Worm (Caenorhabditis elegans): ENCODE data around the gene F10C1.23.

Gene F10C1.23

DNA sequence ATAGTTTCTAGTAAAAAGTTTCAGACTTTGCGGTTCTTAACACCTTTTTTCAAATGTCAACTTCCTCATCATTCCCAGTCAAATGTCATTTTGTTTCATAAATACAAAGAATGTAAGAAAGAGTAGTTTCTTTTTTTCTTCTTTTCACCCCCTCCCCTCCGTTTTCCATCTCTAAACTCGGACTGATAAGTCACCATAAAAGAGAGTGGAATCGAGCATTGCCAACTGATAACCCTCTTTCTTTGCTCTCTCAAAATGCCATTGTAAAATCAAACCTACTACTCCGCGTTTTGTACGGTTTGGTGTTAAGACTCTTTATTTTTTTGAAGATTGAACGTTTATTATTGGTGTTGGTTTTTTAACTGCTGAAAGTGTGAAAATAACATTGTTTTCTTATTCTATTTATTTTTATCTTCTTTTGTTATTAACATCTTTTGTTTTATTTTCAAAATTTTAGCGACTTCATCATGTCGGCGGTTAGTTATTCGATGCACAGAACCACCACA lies 8.1 kb upstream of the F10C1.23 start, which contains the start of gene ifb-2:
Gene ifb-2 (plus strand): TSS at position 456 of the 506 bp plus-strand sequence.
- TF ChIP-seq elt-1 (tag; optimal IDR thresholded peaks at IDR 0.05) (no peak), blmp-1 (tag; optimal IDR thresholded peaks at IDR 0.05; ENCODE audit: insufficient read depth) (no peak), R02D3.7 (tag; optimal IDR thresholded peaks at IDR 0.05) (no peak), Y55F3AM.14 (GFP tag; optimal IDR thresholded peaks at IDR 0.05) (no peak), fos-1 (tag; optimal IDR thresholded peaks at IDR 0.05) (peak; percentile 81), aly-2 (tag; optimal IDR thresholded peaks at IDR 0.05) (no peak), crh-2 (tag; optimal IDR thresholded peaks at IDR 0.05) (peak; percentile 36), lin-11 (tag; optimal IDR thresholded peaks at IDR 0.05) (no peak)

DNA sequence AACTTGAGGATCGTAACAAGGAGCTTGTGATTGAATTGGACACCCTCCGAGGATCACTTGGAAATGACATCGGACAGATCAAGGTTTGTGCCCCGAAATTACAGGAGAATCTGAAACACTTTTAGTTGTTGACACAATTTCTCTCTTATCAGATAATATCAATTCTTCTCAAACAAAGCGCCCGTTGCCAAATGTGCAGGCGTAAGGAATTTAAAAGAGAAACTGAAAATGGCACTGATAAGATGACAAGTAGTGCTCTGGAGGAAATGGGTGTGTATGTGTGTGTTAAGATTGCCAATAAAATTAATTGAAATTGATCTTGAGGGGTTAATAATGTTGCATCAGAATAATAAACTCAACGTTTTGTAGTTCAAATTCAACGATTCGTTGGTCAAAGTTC lies 6.5 kb upstream of the F10C1.23 start:
- TF ChIP-seq nhr-237 (tag; optimal IDR thresholded peaks at IDR 0.05) (no peak), alr-1 (tag; optimal IDR thresholded peaks at IDR 0.05) (no peak), nhr-11 (tag; optimal IDR thresholded peaks at IDR 0.05) (no peak), egl-27 (tag; optimal IDR thresholded peaks at IDR 0.05) (no peak), fos-1 (tag; optimal IDR thresholded peaks at IDR 0.05) (peak; percentile 76), crh-2 (tag; optimal IDR thresholded peaks at IDR 0.05) (peak; percentile 10), sma-9 (GFP tag; optimal IDR thresholded peaks at IDR 0.05) (peak; percentile 16), sma-9 (tag; optimal IDR thresholded peaks at IDR 0.05) (no peak), gmeb-1 (tag; optimal IDR thresholded peaks at IDR 0.05) (no peak), nhr-23 (tag; optimal IDR thresholded peaks at IDR 0.05) (no peak), snpc-4 (tag; optimal IDR thresholded peaks at IDR 0.05) (no peak), nhr-77 (tag; optimal IDR thresholded peaks at IDR 0.05) (no peak), unc-62 (GFP tag; optimal IDR thresholded peaks at IDR 0.05) (no peak), lsy-2 (tag; optimal IDR thresholded peaks at IDR 0.05) (no peak), sma-3 (GFP tag; optimal IDR thresholded peaks at IDR 0.05) (no peak), lin-39 (tag; optimal IDR thresholded peaks at IDR 0.05) (no peak), ztf-11 (tag; optimal IDR thresholded peaks at IDR 0.05) (no peak), elt-1 (tag; optimal IDR thresholded peaks at IDR 0.05) (no peak), ceh-82 (tag; optimal IDR thresholded peaks at IDR 0.05) (no peak)

DNA sequence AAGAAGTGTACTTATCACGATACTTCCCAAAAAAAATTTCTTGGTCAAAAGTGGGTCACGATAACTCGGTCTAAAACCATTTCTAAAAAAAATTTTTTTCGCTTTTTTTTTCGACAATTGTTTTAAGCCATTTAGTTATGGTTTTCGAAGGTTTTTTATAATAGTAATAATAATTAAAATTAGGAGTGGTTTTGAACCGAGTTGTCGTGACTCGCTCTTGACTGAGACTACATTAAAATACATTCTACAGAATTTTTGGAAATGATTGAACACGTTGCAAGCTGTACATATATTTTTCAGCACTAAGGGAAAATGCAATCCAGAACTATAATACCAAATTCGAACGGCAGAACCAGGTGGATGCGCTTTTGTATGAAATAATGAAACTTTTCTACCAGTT lies 3.7 kb upstream of the F10C1.23 start, which contains the start of gene F10C1.8:
Gene F10C1.8 (plus strand): TSS at position 301 of the 400 bp plus-strand sequence.
- no peak for TF ChIP-seq nhr-12 (tag; optimal IDR thresholded peaks at IDR 0.05)
- no peak for TF ChIP-seq nhr-129 (tag; optimal IDR thresholded peaks at IDR 0.05)
- TF ChIP-seq nhr-21 (tag; optimal IDR thresholded peaks at IDR 0.05) = no peak
- TF ChIP-seq unc-55 (GFP tag; optimal IDR thresholded peaks at IDR 0.05) = no peak
- no peak for TF ChIP-seq C34F6.9 (tag; optimal IDR thresholded peaks at IDR 0.05)
- no peak for TF ChIP-seq nhr-25 (tag; optimal IDR thresholded peaks at IDR 0.05)
- TF ChIP-seq skn-1 (tag; optimal IDR thresholded peaks at IDR 0.05) = no peak
- TF ChIP-seq nhr-11 (tag; optimal IDR thresholded peaks at IDR 0.05) = no peak
- no peak for TF ChIP-seq ztf-11 (tag; optimal IDR thresholded peaks at IDR 0.05)
- TF ChIP-seq egl-27 (tag; optimal IDR thresholded peaks at IDR 0.05) = no peak
- no peak for TF ChIP-seq ceh-16 (tag; optimal IDR thresholded peaks at IDR 0.05)
- TF ChIP-seq R02D3.7 (tag; optimal IDR thresholded peaks at IDR 0.05) = no peak

DNA sequence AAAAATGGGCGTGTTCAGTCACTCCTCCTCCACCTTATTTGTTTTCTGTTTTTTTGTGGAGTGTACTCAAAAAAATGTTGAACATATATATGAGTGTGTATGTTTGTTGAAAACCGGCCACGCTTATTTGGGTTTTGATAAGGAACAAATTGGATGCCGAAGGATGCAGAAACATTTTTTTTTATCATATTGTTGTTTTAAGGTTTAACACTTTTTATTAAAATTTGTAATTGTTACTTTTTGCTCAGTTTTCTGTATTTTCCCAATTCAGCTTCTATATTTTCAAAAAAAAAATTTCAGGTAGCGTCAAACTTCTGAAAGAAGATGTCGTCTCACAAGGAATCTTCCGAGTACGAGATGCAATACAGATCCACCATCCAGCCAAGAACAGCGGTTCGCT lies 7.5 kb downstream of the F10C1.23 start, which contains the start of gene ifb-1:
Gene ifb-1 (plus strand): TSS at position 301 of the 400 bp plus-strand sequence.
- no peak for TF ChIP-seq ZK546.5 (tag; optimal IDR thresholded peaks at IDR 0.05)
- no peak for TF ChIP-seq unc-62 (GFP tag; optimal IDR thresholded peaks at IDR 0.05)
- no peak for TF ChIP-seq nhr-129 (tag; optimal IDR thresholded peaks at IDR 0.05)
- TF ChIP-seq F13H6.1 (tag; optimal IDR thresholded peaks at IDR 0.05) = no peak
- no peak for TF ChIP-seq zag-1 (tag; optimal IDR thresholded peaks at IDR 0.05)
- no peak for TF ChIP-seq ztf-1 (GFP tag; conservative IDR thresholded peaks at IDR 0.05)
- TF ChIP-seq nhr-11 (tag; optimal IDR thresholded peaks at IDR 0.05) = no peak
- no peak for TF ChIP-seq ceh-16 (tag; optimal IDR thresholded peaks at IDR 0.05)
- no peak for TF ChIP-seq aly-2 (tag; optimal IDR thresholded peaks at IDR 0.05)
- TF ChIP-seq nhr-12 (tag; optimal IDR thresholded peaks at IDR 0.05) = no peak
- no peak for TF ChIP-seq lin-39 (tag; optimal IDR thresholded peaks at IDR 0.05)
- TF ChIP-seq elt-3 (tag; optimal IDR thresholded peaks at IDR 0.05) = no peak
- TF ChIP-seq dmd-4 (tag; optimal IDR thresholded peaks at IDR 0.05) = no peak
- no peak for TF ChIP-seq Y55F3AM.14 (GFP tag; optimal IDR thresholded peaks at IDR 0.05)
- TF ChIP-seq nhr-10 (tag; optimal IDR thresholded peaks at IDR 0.05) = no peak
- TF ChIP-seq R02D3.7 (tag; optimal IDR thresholded peaks at IDR 0.05) = no peak
- no peak for TF ChIP-seq nhr-23 (tag; optimal IDR thresholded peaks at IDR 0.05)
- no peak for TF ChIP-seq elt-1 (tag; optimal IDR thresholded peaks at IDR 0.05)
- TF ChIP-seq ama-1 (optimal IDR thresholded peaks at IDR 0.05) = no peak
- no peak for TF ChIP-seq lin-11 (tag; optimal IDR thresholded peaks at IDR 0.05)
